Worm (Caenorhabditis elegans): ENCODE measurements around the gene srj-5.

srj-5 gene

ce11 chrV:631832-632231, 21.0 kb downstream of the srj-5 start (continued):
- TF ChIP-seq lin-39 (tag; optimal IDR thresholded peaks at IDR 0.05) (no peak), lsy-2 (tag; optimal IDR thresholded peaks at IDR 0.05) (no peak), zfp-2 (tag; optimal IDR thresholded peaks at IDR 0.05) (no peak)

ce11 chrV:628527-628926, 24.3 kb downstream of the srj-5 start, which contains the start of gene F48G7.9:
TSS of gene F48G7.9 (minus strand) at chrV:628627.
- TF ChIP-seq mdt-29 (GFP tag; IDR thresholded peaks at IDR 0.05), result no peak
- TF ChIP-seq hif-1 (tag; optimal IDR thresholded peaks at IDR 0.05), result no peak
- no peak for TF ChIP-seq rbr-2 (tag; optimal IDR thresholded peaks at IDR 0.05)
- no peak for TF ChIP-seq ces-1 (GFP tag; optimal IDR thresholded peaks at IDR 0.05)
- TF ChIP-seq nhr-48 (tag; optimal IDR thresholded peaks at IDR 0.05), result no peak
- no peak for TF ChIP-seq unc-62 (GFP tag; optimal IDR thresholded peaks at IDR 0.05 in 1 of 2)
- no peak for TF ChIP-seq unc-62 (tag; optimal IDR thresholded peaks at IDR 0.05)
- TF ChIP-seq pha-4 (GFP tag; IDR thresholded peaks at IDR 0.05), result no peak
- no peak for TF ChIP-seq pha-4 (tag; optimal IDR thresholded peaks at IDR 0.05)
- TF ChIP-seq sdz-12 (GFP tag; optimal IDR thresholded peaks at IDR 0.05), result no peak
- TF ChIP-seq ama-1 (optimal IDR thresholded peaks at IDR 0.05), result no peak
- no peak for TF ChIP-seq fos-1 (tag; optimal IDR thresholded peaks at IDR 0.05)
- TF ChIP-seq set-16 (GFP tag; IDR thresholded peaks at IDR 0.05), result no peak
- no peak for TF ChIP-seq dmd-6 (GFP tag; IDR thresholded peaks at IDR 0.05)
- no peak for TF ChIP-seq fkh-10 (GFP tag; optimal IDR thresholded peaks at IDR 0.05)
- TF ChIP-seq lin-1 (GFP tag; IDR thresholded peaks at IDR 0.05), result no peak
- no peak for TF ChIP-seq saeg-2 (GFP tag; IDR thresholded peaks at IDR 0.05)
- no peak for TF ChIP-seq nhr-42 (GFP tag; IDR thresholded peaks at IDR 0.05)

- no peak for TF ChIP-seq F44E2.7 (GFP tag; IDR thresholded peaks at IDR 0.05)
- no peak for TF ChIP-seq F10B5.3 (tag; optimal IDR thresholded peaks at IDR 0.05)
- TF ChIP-seq tra-1 (GFP tag; IDR thresholded peaks at IDR 0.05), result no peak
- TF ChIP-seq nhr-10 (tag; optimal IDR thresholded peaks at IDR 0.05), result no peak
- no peak for TF ChIP-seq pqm-1 (tag; optimal IDR thresholded peaks at IDR 0.05)
- TF ChIP-seq ceh-82 (tag; optimal IDR thresholded peaks at IDR 0.05), result no peak
- TF ChIP-seq set-16 (GFP tag; IDR thresholded peaks at IDR 0.05), result no peak
- TF ChIP-seq hlh-30 (tag; optimal IDR thresholded peaks at IDR 0.05; ENCODE audit: insufficient read depth), result no peak
- no peak for TF ChIP-seq egl-27 (tag; optimal IDR thresholded peaks at IDR 0.05)
- TF ChIP-seq ztf-11 (tag; optimal IDR thresholded peaks at IDR 0.05), result no peak
- TF ChIP-seq daf-12 (tag; optimal IDR thresholded peaks at IDR 0.05), result no peak
- no peak for TF ChIP-seq ces-1 (GFP tag; optimal IDR thresholded peaks at IDR 0.05)
- no peak for TF ChIP-seq lim-7 (GFP tag; IDR thresholded peaks at IDR 0.05)
- TF ChIP-seq zfp-3 (GFP tag; conservative IDR thresholded peaks at IDR 0.05), result no peak
- no peak for TF ChIP-seq nhr-102 (tag; optimal IDR thresholded peaks at IDR 0.05)
- TF ChIP-seq lin-29 (GFP tag; IDR thresholded peaks at IDR 0.05), result no peak
Measured at ce11 chrV:627585-627984, 25.3 kb downstream of the srj-5 start, which contains the start of gene F48G7.8. TSS of gene F48G7.8 (minus strand) at chrV:627685.

ce11 chrV:626321-626720, 26.5 kb downstream of the srj-5 start, which contains the start of gene F48G7.7:
TSS of gene F48G7.7 (minus strand) at chrV:626421.
- TF ChIP-seq dmd-9 (GFP tag; IDR thresholded peaks at IDR 0.05) (no peak), nhr-76 (tag; optimal IDR thresholded peaks at IDR 0.05) (no peak), Y5F2A.4 (GFP tag; optimal IDR thresholded peaks at IDR 0.05) (no peak), daf-8 (GFP tag; IDR thresholded peaks at IDR 0.05) (no peak), cey-2 (tag; optimal IDR thresholded peaks at IDR 0.05; ENCODE audit: borderline replicate concordance, insufficient read depth) (no peak), daf-16 (GFP tag; optimal IDR thresholded peaks at IDR 0.05) (no peak), daf-16 (tag; optimal IDR thresholded peaks at IDR 0.05) (peak; percentile 10), zag-1 (tag; optimal IDR thresholded peaks at IDR 0.05) (no peak), nhr-111 (GFP tag; optimal IDR thresholded peaks at IDR 0.05) (no peak), ZK337.2 (GFP tag; IDR thresholded peaks at IDR 0.05) (no peak), unc-62 (GFP tag; optimal IDR thresholded peaks at IDR 0.05 in 1 of 2) (peak in 1 of 2 experiments; percentile 29), unc-62 (tag; optimal IDR thresholded peaks at IDR 0.05) (no peak), mxl-2 (GFP tag; conservative IDR thresholded peaks at IDR 0.05) (no peak), T26A8.4 (GFP tag; IDR thresholded peaks at IDR 0.05) (no peak), lin-1 (GFP tag; IDR thresholded peaks at IDR 0.05) (no peak)

Data from whole organism, L4 larva.